Worm (Caenorhabditis elegans) whole organism, L3 larva: ENCODE data around the gene C09E7.4.

Source experiments
- R02D3.7 ChIP-seq: fragments of 150-350 bp; optimal IDR thresholded peaks from 2 replicates; lab custom pipeline; 2014; ENCODE audit warnings: missing biosample characterization, missing genetic modification characterization
- ZK546.5 ChIP-seq: sonication (generic microtip); optimal IDR thresholded peaks from 2 replicates; lab custom pipeline; 2017; ENCODE audit warnings: missing biosample characterization, missing genetic modification characterization
- ama-1 ChIP-seq: fragments of 150-350 bp; optimal IDR thresholded peaks from 2 replicates; lab custom pipeline; 2018
- daf-12 ChIP-seq: fragments of 150-350 bp; optimal IDR thresholded peaks from 2 replicates; lab custom pipeline; 2014; ENCODE audit warnings: missing biosample characterization, missing genetic modification reagents, missing genetic modification characterization
- egl-5 ChIP-seq: fragments of 150-350 bp; optimal IDR thresholded peaks from 2 replicates; lab custom pipeline; 2017; ENCODE audit warnings: missing biosample characterization, missing genetic modification reagents, missing genetic modification characterization, inconsistent platforms
- elt-2 ChIP-seq: sonication (generic microtip); optimal IDR thresholded peaks from 2 replicates; lab custom pipeline; 2016; ENCODE audit warnings: missing genetic modification reagents, mild to moderate bottlenecking, missing genetic modification characterization, missing compliant biosample characterization
- nhr-12 ChIP-seq: fragments of 150-350 bp; optimal IDR thresholded peaks from 2 replicates; lab custom pipeline; 2014; ENCODE audit warnings: missing biosample characterization, missing genetic modification characterization
- nhr-23 ChIP-seq: fragments of 150-350 bp; optimal IDR thresholded peaks from 2 replicates; lab custom pipeline; 2014; ENCODE audit warnings: missing biosample characterization, missing genetic modification reagents, missing genetic modification characterization
- nhr-25 ChIP-seq: sonication (generic microtip); optimal IDR thresholded peaks from 2 replicates; lab custom pipeline; 2017; ENCODE audit warnings: missing biosample characterization, missing genetic modification characterization
- nhr-77 ChIP-seq: fragments of 150-350 bp; optimal IDR thresholded peaks from 2 replicates; lab custom pipeline; 2014; ENCODE audit warnings: missing biosample characterization, missing genetic modification characterization
- pha-4 ChIP-seq: fragments of 150-350 bp; optimal IDR thresholded peaks from 2 replicates; lab custom pipeline; 2014; ENCODE audit warnings: missing biosample characterization, missing genetic modification reagents, missing genetic modification characterization
- skn-1 ChIP-seq: fragments of 150-350 bp; optimal IDR thresholded peaks from 2 replicates; lab custom pipeline; 2014; ENCODE audit warnings: missing biosample characterization, missing genetic modification characterization
- snpc-4 ChIP-seq: fragments of 150-350 bp; optimal IDR thresholded peaks from 2 replicates; lab custom pipeline; 2014; ENCODE audit warnings: missing biosample characterization, missing genetic modification characterization
- unc-62 ChIP-seq: fragments of 150-350 bp; sonication (generic microtip); optimal IDR thresholded peaks from 4 replicates; lab custom pipeline; 2014; ENCODE audit warnings: missing biosample characterization, missing genetic modification reagents, missing genetic modification characterization

ce11 chrIII:6531099-6531498 is 5.7 kb downstream of the C09E7.4 start, which contains the start of gene C09E7.11:
- TF ChIP-seq nhr-12 (tag; lab: Kevin White, UChicago), result no peak
- no peak for TF ChIP-seq nhr-25 (tag; lab: Kevin White, UChicago)
- no peak for TF ChIP-seq elt-2 (tag; lab: Kevin White, UChicago)
- TF ChIP-seq nhr-77 (tag; lab: Kevin White, UChicago), result no peak
- TF ChIP-seq R02D3.7 (tag; lab: Kevin White, UChicago), result no peak
- no peak for TF ChIP-seq unc-62
- TF ChIP-seq pha-4 (tag; lab: Kevin White, UChicago), result no peak
- no peak for TF ChIP-seq ama-1
- no peak for TF ChIP-seq nhr-23 (tag; lab: Kevin White, UChicago)
- TF ChIP-seq snpc-4 (tag; lab: Kevin White, UChicago), result no peak
- no peak for TF ChIP-seq skn-1
- TF ChIP-seq daf-12, result no peak
- no peak for TF ChIP-seq egl-5 (tag; lab: Kevin White, UChicago)
- TF ChIP-seq ZK546.5 (tag; lab: Kevin White, UChicago), result no peak
